Fruit fly (Drosophila melanogaster) whole organism, embryonic: ENCODE results near the gene CG42854.

Experiments used
- Blimp-1 ChIP-seq: fragments of 200-800 bp; sonication (Bioruptor generic); optimal IDR thresholded peaks from 3 replicates; lab custom pipeline; 2018; ENCODE audit warnings: missing biosample characterization, missing genetic modification characterization, mild to moderate bottlenecking, moderate library complexity, missing genetic modification reagents
- CG12236 ChIP-seq: fragments of 200-800 bp; sonication (Bioruptor generic); optimal IDR thresholded peaks from 2 replicates; lab custom pipeline; 2016; ENCODE audit warnings: missing biosample characterization, missing genetic modification characterization
- CG12391 ChIP-seq: fragments of 200-800 bp; sonication (Bioruptor generic); optimal IDR thresholded peaks from 3 replicates; lab custom pipeline; 2018; ENCODE audit warnings: missing biosample characterization, mild to moderate bottlenecking, missing genetic modification characterization, moderate library complexity
- CG14014 ChIP-seq: fragments of 200-800 bp; sonication (Bioruptor generic); IDR thresholded peaks from 2 replicates; pipeline ENCODE4 v1.3.6; 2022; ENCODE audit warnings: missing biosample characterization, missing genetic modification characterization
- CG14667 ChIP-seq: fragments of 200-800 bp; sonication (Bioruptor generic); IDR thresholded peaks from 2 replicates; pipeline ENCODE4 v1.3.6; 2022; ENCODE audit warnings: missing biosample characterization, missing genetic modification characterization
- CG17912 ChIP-seq: fragments of 200-800 bp; sonication (Bioruptor generic); optimal IDR thresholded peaks from 2 replicates; lab custom pipeline; 2018; ENCODE audit warnings: missing biosample characterization, mild to moderate bottlenecking, missing genetic modification characterization
- CG31388 ChIP-seq: fragments of 200-800 bp; sonication (Bioruptor generic); optimal IDR thresholded peaks from 2 replicates; lab custom pipeline; 2016; ENCODE audit warnings: missing biosample characterization, missing genetic modification characterization
- CG34224 ChIP-seq: fragments of 200-800 bp; sonication (Bioruptor generic); IDR thresholded peaks from 3 replicates; pipeline ENCODE4 v1.3.6; 2022; ENCODE audit warnings: missing biosample characterization, missing genetic modification characterization; ENCODE audit not compliant: partially characterized antibody
- CG34422 ChIP-seq: fragments of 200-800 bp; sonication (Bioruptor generic); IDR thresholded peaks from 3 replicates; pipeline ENCODE4 v1.3.6; 2022; ENCODE audit warnings: missing biosample characterization, missing genetic modification characterization
- CG4424 ChIP-seq: fragments of 200-800 bp; sonication (Bioruptor generic); optimal IDR thresholded peaks from 3 replicates; lab custom pipeline; 2016; ENCODE audit warnings: missing biosample characterization, missing genetic modification characterization
- CG4730 ChIP-seq: fragments of 200-800 bp; sonication (Bioruptor generic); IDR thresholded peaks from 2 replicates; pipeline ENCODE4 v1.3.6; 2022; ENCODE audit warnings: missing biosample characterization, missing genetic modification characterization
- CG4820 ChIP-seq: fragments of 200-800 bp; sonication (Bioruptor generic); optimal IDR thresholded peaks from 3 replicates; lab custom pipeline; 2016; ENCODE audit warnings: missing biosample characterization, missing genetic modification characterization
- CG6654 ChIP-seq: fragments of 200-800 bp; sonication (Bioruptor generic); optimal IDR thresholded peaks from 2 replicates; lab custom pipeline; 2017; ENCODE audit warnings: missing biosample characterization, mild to moderate bottlenecking, missing genetic modification characterization
- CG9215 ChIP-seq: fragments of 200-800 bp; sonication (Bioruptor generic); IDR thresholded peaks from 2 replicates; pipeline ENCODE4 v1.3.6; 2022; ENCODE audit warnings: missing biosample characterization, missing genetic modification characterization
- CG9932 ChIP-seq: fragments of 200-800 bp; sonication (Bioruptor generic); IDR thresholded peaks from 2 replicates; pipeline ENCODE4 v1.3.6; 2022; ENCODE audit warnings: missing biosample characterization, missing genetic modification characterization
- CHES-1-like ChIP-seq: fragments of 200-800 bp; sonication (Bioruptor generic); optimal IDR thresholded peaks from 2 replicates; lab custom pipeline; 2016; ENCODE audit warnings: missing biosample characterization, missing genetic modification characterization
- CTCF ChIP-seq: fragments of 200-800 bp; sonication (Bioruptor generic); optimal IDR thresholded peaks from 2 replicates; lab custom pipeline; 2017; ENCODE audit warnings: missing biosample characterization, mild to moderate bottlenecking, missing genetic modification characterization, moderate library complexity
- CoRest ChIP-seq: fragments of 200-800 bp; sonication (Bioruptor generic); optimal IDR thresholded peaks from 3 replicates; lab custom pipeline; 2018; ENCODE audit warnings: missing biosample characterization, mild to moderate bottlenecking, missing genetic modification characterization, moderate library complexity
- Dref ChIP-seq: fragments of 200-800 bp; sonication (Bioruptor generic); IDR thresholded peaks from 2 replicates; pipeline ENCODE4 v1.3.6; 2022; ENCODE audit warnings: missing biosample characterization, missing genetic modification characterization
- ERR ChIP-seq: fragments of 200-800 bp; sonication (Bioruptor generic); optimal IDR thresholded peaks from 2 replicates; lab custom pipeline; 2016; ENCODE audit warnings: missing biosample characterization, missing genetic modification characterization
- H15 ChIP-seq: fragments of 200-800 bp; sonication (Bioruptor generic); IDR thresholded peaks from 3 replicates; pipeline ENCODE4 v1.3.6; 2022; ENCODE audit warnings: missing biosample characterization, missing genetic modification characterization
- HLH4C ChIP-seq: fragments of 200-800 bp; sonication (Bioruptor generic); IDR thresholded peaks from 3 replicates; pipeline ENCODE4 v1.3.6; 2022; ENCODE audit warnings: missing biosample characterization, missing genetic modification characterization; ENCODE audit not compliant: partially characterized antibody
- Hr39 ChIP-seq: fragments of >200 bp; optimal IDR thresholded peaks from 2 replicates; lab custom pipeline; 2017
- NfI ChIP-seq: fragments of 200-800 bp; sonication (Bioruptor generic); optimal IDR thresholded peaks from 3 replicates; lab custom pipeline; 2018; ENCODE audit warnings: missing biosample characterization, mild to moderate bottlenecking, missing genetic modification characterization, moderate library complexity
- Oaz ChIP-seq: fragments of 200-800 bp; sonication (Bioruptor generic); IDR thresholded peaks from 2 replicates; pipeline ENCODE4 v1.3.6; 2022; ENCODE audit warnings: missing biosample characterization, missing genetic modification characterization
- Poxn ChIP-seq: fragments of 200-800 bp; sonication (Bioruptor generic); IDR thresholded peaks from 2 replicates; pipeline ENCODE4 v1.3.6; 2022; ENCODE audit warnings: missing biosample characterization, missing genetic modification characterization
- Six4 ChIP-seq: fragments of 200-800 bp; sonication (Bioruptor generic); optimal IDR thresholded peaks from 2 replicates; lab custom pipeline; 2016; ENCODE audit warnings: missing biosample characterization, missing genetic modification characterization
- Taf1 ChIP-seq: fragments of 200-800 bp; sonication (Bioruptor generic); IDR thresholded peaks from 2 replicates; pipeline ENCODE4 v1.3.6; 2022; ENCODE audit warnings: missing biosample characterization, missing genetic modification characterization
- Xbp1 ChIP-seq: fragments of 200-800 bp; sonication (Bioruptor generic); optimal IDR thresholded peaks from 3 replicates; lab custom pipeline; 2016; ENCODE audit warnings: missing biosample characterization, mild to moderate bottlenecking, missing genetic modification characterization
- aop ChIP-seq: fragments of 200-800 bp; sonication (Bioruptor generic); IDR thresholded peaks from 2 replicates; pipeline ENCODE4 v1.3.6; 2022; ENCODE audit warnings: missing biosample characterization, missing genetic modification characterization
- bbx ChIP-seq: fragments of 200-800 bp; sonication (Bioruptor generic); IDR thresholded peaks from 2 replicates; pipeline ENCODE4 v1.3.6; 2022; ENCODE audit warnings: missing biosample characterization, missing genetic modification characterization; ENCODE audit not compliant: partially characterized antibody
- br ChIP-seq: fragments of >200 bp; optimal IDR thresholded peaks from 2 replicates; lab custom pipeline; 2017
- cad ChIP-seq: fragments of >200 bp; optimal IDR thresholded peaks from 2 replicates; lab custom pipeline; 2017; ENCODE audit warnings: missing biosample characterization, missing genetic modification characterization
- chm ChIP-seq: fragments of 200-800 bp; sonication (Bioruptor generic); IDR thresholded peaks from 2 replicates; pipeline ENCODE4 v1.3.6; 2022; ENCODE audit warnings: missing biosample characterization, missing genetic modification characterization
- ci ChIP-seq: fragments of 200-800 bp; sonication (Bioruptor generic); IDR thresholded peaks from 3 replicates; pipeline ENCODE4 v1.3.6; 2022; ENCODE audit warnings: missing biosample characterization, missing genetic modification characterization
- da ChIP-seq: fragments of 200-800 bp; sonication (Bioruptor generic); optimal IDR thresholded peaks from 2 replicates; lab custom pipeline; 2016; ENCODE audit warnings: missing biosample characterization, missing genetic modification characterization
- danr ChIP-seq: fragments of 200-800 bp; sonication (Bioruptor generic); IDR thresholded peaks from 2 replicates; pipeline ENCODE4 v1.3.6; 2022; ENCODE audit warnings: missing biosample characterization, missing genetic modification characterization
- dpn ChIP-seq, 2 experiments: fragments of 200-800 bp; sonication (Bioruptor generic); optimal IDR thresholded peaks; 3 replicates each; lab custom pipeline; 2016; ENCODE audit warnings: missing biosample characterization in 2 of 2, missing genetic modification characterization in 2 of 2
- gcm ChIP-seq: fragments of 200-800 bp; sonication (Bioruptor generic); optimal IDR thresholded peaks from 2 replicates; lab custom pipeline; 2019; ENCODE audit warnings: missing biosample characterization, mild to moderate bottlenecking, missing genetic modification characterization, moderate library complexity
- hkb ChIP-seq, 2 experiments: fragments of 200-800 bp in 1 of 2; fragments of >200 bp in 1 of 2; sonication (Bioruptor generic) in 1 of 2; IDR thresholded peaks in 1 of 2; optimal IDR thresholded peaks in 1 of 2; 2 replicates each; pipeline versions ENCODE4 v1.3.6 to Lab custom; 2017 to 2022; ENCODE audit warnings: missing biosample characterization in 1 of 2, missing genetic modification characterization in 1 of 2
- lbe ChIP-seq: fragments of 200-800 bp; sonication (Bioruptor generic); optimal IDR thresholded peaks from 2 replicates; lab custom pipeline; 2016; ENCODE audit warnings: missing biosample characterization, mild to moderate bottlenecking, missing genetic modification characterization
- lmd ChIP-seq: fragments of 200-800 bp; sonication (Bioruptor generic); IDR thresholded peaks from 2 replicates; pipeline ENCODE4 v1.3.6; 2022; ENCODE audit warnings: missing biosample characterization, missing genetic modification characterization
- lov ChIP-seq, 2 experiments: fragments of 200-800 bp in 1 of 2; fragments of >200 bp in 1 of 2; sonication (Bioruptor generic) in 1 of 2; IDR thresholded peaks in 1 of 2; optimal IDR thresholded peaks in 1 of 2; 2 replicates in 1 of 2; 3 replicates in 1 of 2; pipeline versions ENCODE4 v1.3.6 to Lab custom; 2017 to 2022; ENCODE audit warnings: missing biosample characterization in 1 of 2, missing genetic modification characterization in 1 of 2
- oc ChIP-seq: fragments of 200-800 bp; sonication (Bioruptor generic); optimal IDR thresholded peaks from 2 replicates; lab custom pipeline; 2018; ENCODE audit warnings: missing biosample characterization, mild to moderate bottlenecking, missing genetic modification characterization, moderate library complexity
- pb ChIP-seq: fragments of 200-800 bp; sonication (Bioruptor generic); optimal IDR thresholded peaks from 3 replicates; lab custom pipeline; 2016; ENCODE audit warnings: missing biosample characterization, missing genetic modification characterization
- pho ChIP-seq: fragments of 200-800 bp; sonication (Bioruptor generic); optimal IDR thresholded peaks from 2 replicates; lab custom pipeline; 2016; ENCODE audit warnings: missing biosample characterization, missing genetic modification characterization
- ranshi ChIP-seq: fragments of 200-800 bp; sonication (Bioruptor generic); IDR thresholded peaks from 2 replicates; pipeline ENCODE4 v1.3.6; 2022; ENCODE audit warnings: missing biosample characterization, missing genetic modification characterization
- schlank ChIP-seq: fragments of 200-800 bp; sonication (Bioruptor generic); optimal IDR thresholded peaks from 2 replicates; lab custom pipeline; 2018; ENCODE audit warnings: missing biosample characterization, mild to moderate bottlenecking, missing genetic modification characterization
- sens-2 ChIP-seq: fragments of 200-800 bp; sonication (Bioruptor generic); IDR thresholded peaks from 2 replicates; pipeline ENCODE4 v1.3.6; 2022; ENCODE audit warnings: missing biosample characterization, missing genetic modification characterization
- sna ChIP-seq: fragments of 200-800 bp; sonication (Bioruptor generic); IDR thresholded peaks from 2 replicates; pipeline ENCODE4 v1.3.6; 2022; ENCODE audit warnings: missing biosample characterization, missing genetic modification characterization; ENCODE audit not compliant: partially characterized antibody
- stc ChIP-seq: fragments of 200-800 bp; sonication (Bioruptor generic); IDR thresholded peaks from 2 replicates; pipeline ENCODE4 v1.3.6; 2022; ENCODE audit warnings: missing biosample characterization, missing genetic modification characterization
- zen ChIP-seq: fragments of 200-800 bp; sonication (Bioruptor generic); optimal IDR thresholded peaks from 3 replicates; lab custom pipeline; 2018; ENCODE audit warnings: missing biosample characterization, mild to moderate bottlenecking, missing genetic modification characterization, moderate library complexity

Gene CG42854

DNA sequence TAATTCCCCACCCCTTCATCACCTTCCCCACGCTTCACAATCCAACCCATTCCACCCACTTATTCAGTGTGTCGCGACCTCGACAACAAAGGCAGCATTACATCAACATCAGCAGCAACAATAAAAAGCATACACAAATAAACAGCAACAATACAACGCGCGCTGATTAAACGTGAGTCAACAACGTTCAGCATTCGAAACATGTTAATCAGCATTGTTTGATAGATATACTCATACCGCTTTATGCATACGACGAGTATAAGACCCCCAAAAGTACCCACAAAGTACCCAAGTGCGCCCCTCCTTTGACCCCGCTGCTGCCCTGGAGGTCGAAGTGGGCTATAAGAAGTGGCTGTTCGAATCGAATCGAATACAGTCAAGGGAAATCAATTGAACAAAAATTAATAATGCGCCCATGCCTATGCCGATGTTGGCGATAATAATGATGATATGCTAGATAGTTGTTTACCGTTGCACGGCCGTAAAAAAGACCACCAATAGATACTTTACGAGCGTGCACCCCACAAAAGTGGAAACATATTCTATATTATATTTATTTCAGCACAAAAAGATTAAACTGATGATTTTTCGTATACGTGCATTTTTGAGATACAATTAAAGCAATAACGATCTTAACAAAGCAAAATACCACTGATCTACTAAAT is 47.5 kb upstream of the CG42854 start (continued):
- TF ChIP-seq sens-2, result no peak
- TF ChIP-seq cad (GFP tag; lab: Kevin White, UChicago), result no peak
- no peak for TF ChIP-seq Taf1 (GFP tag; lab: Robert Waterston, UW)
- no peak for TF ChIP-seq Oaz (GFP tag; lab: Robert Waterston, UW)
- no peak for TF ChIP-seq schlank
- TF ChIP-seq stc (GFP tag; lab: Robert Waterston, UW), result no peak
- no peak for TF ChIP-seq HLH4C (GFP tag; lab: Robert Waterston, UW)
- TF ChIP-seq br (lab: Kevin White, UChicago), result no peak
- TF ChIP-seq CG6654 (GFP tag; lab: Kevin White, UChicago), result no peak
- TF ChIP-seq da (GFP tag; lab: Kevin White, UChicago), result no peak
- no peak for TF ChIP-seq sna (GFP tag; lab: Robert Waterston, UW)
- no peak for TF ChIP-seq CG4820 (GFP tag; lab: Kevin White, UChicago)
- TF ChIP-seq CHES-1-like, result peak; percentile 32
- TF ChIP-seq zen, result no peak
- TF ChIP-seq Blimp-1 (GFP tag; lab: Kevin White, UChicago), result no peak
- no peak for TF ChIP-seq CG4424 (GFP tag; lab: Kevin White, UChicago)
- TF ChIP-seq lbe, result no peak
- no peak for TF ChIP-seq hkb (optimal IDR thresholded peaks at IDR 0.05; lab: Kevin White, UChicago)
- TF ChIP-seq hkb (GFP tag; IDR thresholded peaks at IDR 0.05; lab: Robert Waterston, UW), result peak; percentile 55; the same call in 1 of the 2 replicates
- no peak for TF ChIP-seq CG12391
- TF ChIP-seq CG34422 (GFP tag; lab: Robert Waterston, UW), result peak; percentile 31; the same call in 1 of the 3 replicates
- TF ChIP-seq CG14014 (GFP tag; lab: Robert Waterston, UW), result no peak; the same call in 1 of the 2 replicates
- TF ChIP-seq aop (GFP tag; lab: Robert Waterston, UW), result no peak
- no peak for TF ChIP-seq CG31388
- TF ChIP-seq CG4730, result no peak
- no peak for TF ChIP-seq danr (GFP tag; lab: Robert Waterston, UW)
- TF ChIP-seq pb (GFP tag; lab: Kevin White, UChicago), result no peak
- TF ChIP-seq dpn (GFP tag; optimal IDR thresholded peaks at IDR 0.05; lab: Kevin White, UChicago), result no peak
- no peak for TF ChIP-seq CoRest (tag; lab: Kevin White, UChicago)
- TF ChIP-seq ranshi (GFP tag; lab: Robert Waterston, UW), result no peak
- no peak for TF ChIP-seq H15
- TF ChIP-seq lov (optimal IDR thresholded peaks at IDR 0.05; lab: Kevin White, UChicago), result no peak
- TF ChIP-seq lov (GFP tag; IDR thresholded peaks at IDR 0.05; lab: Robert Waterston, UW), result no peak
- 0 out of 2 replicates have a peak, but pooled peaks have one; percentile 35 for TF ChIP-seq chm (GFP tag; lab: Robert Waterston, UW)
- no peak for TF ChIP-seq Dref (GFP tag; lab: Robert Waterston, UW)
- TF ChIP-seq ERR, result no peak
- TF ChIP-seq gcm (GFP tag; lab: Kevin White, UChicago), result no peak
- no peak for TF ChIP-seq CG9932 (GFP tag; lab: Robert Waterston, UW)
- peak; percentile 28 for TF ChIP-seq CG17912 (GFP tag; lab: Kevin White, UChicago)
- no peak for TF ChIP-seq CG12236 (GFP tag; lab: Kevin White, UChicago)
- TF ChIP-seq CTCF (GFP tag; lab: Kevin White, UChicago), result no peak
- TF ChIP-seq pho (GFP tag; lab: Kevin White, UChicago), result no peak
- TF ChIP-seq Poxn (GFP tag; lab: Robert Waterston, UW), result no peak
- no peak for TF ChIP-seq lmd (GFP tag; lab: Robert Waterston, UW)
- TF ChIP-seq NfI, result no peak
- no peak for TF ChIP-seq Xbp1 (GFP tag; lab: Kevin White, UChicago)
- TF ChIP-seq ci (GFP tag; lab: Robert Waterston, UW), result peak; percentile 57; the same call in 1 of the 3 replicates
- no peak for TF ChIP-seq Six4
- no peak for TF ChIP-seq Hr39 (lab: Kevin White, UChicago)
- no peak for TF ChIP-seq bbx
- no peak for TF ChIP-seq CG9215
- peak; percentile 61 for TF ChIP-seq oc (tag; lab: Kevin White, UChicago)
- TF ChIP-seq CG14667 (GFP tag; lab: Robert Waterston, UW), result no peak
- no peak for TF ChIP-seq CG34224 (GFP tag; lab: Robert Waterston, UW)
